ENCODE assay signal across 2 fruit fly cellular contexts in the genomic region with DNA sequence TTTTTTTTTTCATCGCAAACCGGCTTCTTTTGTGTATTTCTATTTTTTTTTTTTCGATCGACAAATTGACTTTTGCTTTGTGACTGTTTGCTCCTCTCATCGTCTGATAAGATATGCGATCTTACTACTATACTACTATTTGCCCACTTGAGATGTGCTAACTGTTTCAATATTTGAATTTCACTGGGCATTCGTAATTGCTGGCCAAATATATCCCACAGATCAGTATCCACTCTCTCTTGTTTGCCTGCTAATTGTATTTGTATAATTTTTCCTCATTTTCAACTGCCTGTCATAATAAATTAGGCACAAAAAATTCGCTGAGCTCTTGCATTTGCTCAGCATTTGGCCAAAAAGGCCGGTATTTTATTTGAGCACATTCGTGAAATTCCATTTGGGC.
TF ChIP-seq lines count a peak whose summit lies in the region.

No protein-coding gene starts in this region.

TF ChIP-seq in whole organism, embryonic, 481 proteins besides CTCF, POLR2A, EP300 and RAD21 (continued from another document):
- TF ChIP-seq Sox102F (GFP tag; optimal IDR thresholded peaks at IDR 0.05; lab: Kevin White, UChicago) (peak; percentile 12), Lpt (GFP tag; optimal IDR thresholded peaks at IDR 0.05; lab: Kevin White, UChicago) (no peak), Doc2 (GFP tag; IDR thresholded peaks at IDR 0.05; lab: Robert Waterston, UW) (no peak), stc (GFP tag; IDR thresholded peaks at IDR 0.05; lab: Robert Waterston, UW) (no peak), CG17829 (tag; optimal IDR thresholded peaks at IDR 0.05; lab: Kevin White, UChicago) (no peak), PHDP (tag; optimal IDR thresholded peaks at IDR 0.05; lab: Kevin White, UChicago) (peak; percentile 5), lov (optimal IDR thresholded peaks at IDR 0.05; lab: Kevin White, UChicago) (no peak), lov (GFP tag; IDR thresholded peaks at IDR 0.05; lab: Robert Waterston, UW) (no peak), gem (tag; optimal IDR thresholded peaks at IDR 0.05; lab: Kevin White, UChicago) (peak; percentile 21), CG17568 (GFP tag; optimal IDR thresholded peaks at IDR 0.05; lab: Kevin White, UChicago) (peak; percentile 2), otp (GFP tag; IDR thresholded peaks at IDR 0.05; lab: Robert Waterston, UW) (no peak), CG2678 (tag; optimal IDR thresholded peaks at IDR 0.05; lab: Kevin White, UChicago) (peak; percentile 6), sd (tag; optimal IDR thresholded peaks at IDR 0.05; lab: Kevin White, UChicago) (no peak), Med (GFP tag; lab: Kevin White, UChicago) (peak; percentile 54), CG3407 (GFP tag; optimal IDR thresholded peaks at IDR 0.05; lab: Kevin White, UChicago) (peak; percentile 9), Dll (GFP tag; IDR thresholded peaks at IDR 0.05; lab: Robert Waterston, UW; ENCODE audit: partially characterized antibody) (no peak), dmrt11E (tag; optimal IDR thresholded peaks at IDR 0.05; lab: Kevin White, UChicago) (no peak)

TF ChIP-seq in whole organism, prepupa, 60 proteins besides CTCF, POLR2A, EP300 and RAD21 (continued from another document):
- TF ChIP-seq CG10631 (GFP tag; optimal IDR thresholded peaks at IDR 0.05; lab: Kevin White, UChicago) (no peak), Ets21C (GFP tag; optimal IDR thresholded peaks at IDR 0.05; lab: Kevin White, UChicago) (no peak), fkh (GFP tag; optimal IDR thresholded peaks at IDR 0.05; lab: Kevin White, UChicago) (peak; percentile 79), CG32006 (GFP tag; optimal IDR thresholded peaks at IDR 0.05; lab: Kevin White, UChicago) (no peak), CG1621 (tag; optimal IDR thresholded peaks at IDR 0.05; lab: Kevin White, UChicago) (no peak), CG7368 (GFP tag; optimal IDR thresholded peaks at IDR 0.05; lab: Kevin White, UChicago) (no peak), salr (GFP tag; optimal IDR thresholded peaks at IDR 0.05; lab: Kevin White, UChicago) (no peak), svp (GFP tag; lab: Kevin White, UChicago) (no peak), Hr39 (GFP tag; optimal IDR thresholded peaks at IDR 0.05; lab: Kevin White, UChicago) (no peak), eg (GFP tag; IDR thresholded peaks at IDR 0.05; lab: Robert Waterston, UW) (peak; percentile 16; the same call in 1 of the 3 replicates), CG8319 (GFP tag; optimal IDR thresholded peaks at IDR 0.05; lab: Kevin White, UChicago) (no peak), CG8632 (GFP tag; optimal IDR thresholded peaks at IDR 0.05; lab: Kevin White, UChicago) (no peak), Met (GFP tag; optimal IDR thresholded peaks at IDR 0.05; lab: Kevin White, UChicago) (no peak), CG6808 (GFP tag; optimal IDR thresholded peaks at IDR 0.05; lab: Kevin White, UChicago) (peak; percentile 10), cyc (GFP tag; optimal IDR thresholded peaks at IDR 0.05; lab: Kevin White, UChicago) (no peak), esn (GFP tag; optimal IDR thresholded peaks at IDR 0.05; lab: Kevin White, UChicago) (no peak), acj6 (GFP tag; optimal IDR thresholded peaks at IDR 0.05; lab: Kevin White, UChicago) (no peak), Sox15 (GFP tag; optimal IDR thresholded peaks at IDR 0.05; lab: Kevin White, UChicago) (no peak), CG34406 (GFP tag; optimal IDR thresholded peaks at IDR 0.05; lab: Kevin White, UChicago) (no peak), lz (GFP tag; optimal IDR thresholded peaks at IDR 0.05; lab: Kevin White, UChicago) (no peak), OdsH (GFP tag; optimal IDR thresholded peaks at IDR 0.05; lab: Kevin White, UChicago) (no peak), Gug (GFP tag; IDR thresholded peaks at IDR 0.05; lab: Robert Waterston, UW) (no peak), CG4318 (GFP tag; optimal IDR thresholded peaks at IDR 0.05; lab: Kevin White, UChicago) (no peak), CG31627 (GFP tag; optimal IDR thresholded peaks at IDR 0.05; lab: Kevin White, UChicago) (no peak), ss (GFP tag; optimal IDR thresholded peaks at IDR 0.05; lab: Kevin White, UChicago) (peak in 1 of 2 experiments; percentile 22), CG6854 (GFP tag; optimal IDR thresholded peaks at IDR 0.05; lab: Kevin White, UChicago) (no peak), dac (GFP tag; optimal IDR thresholded peaks at IDR 0.05; lab: Kevin White, UChicago) (no peak), CG6163 (GFP tag; IDR thresholded peaks at IDR 0.05; lab: Robert Waterston, UW) (0 out of 3 replicates have a peak, but pooled peaks have one; percentile 19), Hr4 (GFP tag; optimal IDR thresholded peaks at IDR 0.05; lab: Kevin White, UChicago) (no peak), spab (GFP tag; optimal IDR thresholded peaks at IDR 0.05; lab: Kevin White, UChicago) (peak; percentile 21), Eip75B (GFP tag; optimal IDR thresholded peaks at IDR 0.05; lab: Kevin White, UChicago) (no peak), CG11902 (GFP tag; optimal IDR thresholded peaks at IDR 0.05; lab: Kevin White, UChicago) (no peak)
TF ChIP-seq in whole organism, prepupa: peak in this region for 9.
